Fruit fly (Drosophila melanogaster) S2 (cell line): ENCODE results near the gene beat-IIa.

Experiments
- CG8478 ChIP-seq: fragments of >200 bp; optimal IDR thresholded peaks from 2 replicates; lab custom pipeline; 2018
- CTCF ChIP-seq, 2 experiments: fragments of >200 bp; optimal IDR thresholded peaks; 2 replicates each; lab custom pipeline; 2018

beat-IIa gene

DNA sequence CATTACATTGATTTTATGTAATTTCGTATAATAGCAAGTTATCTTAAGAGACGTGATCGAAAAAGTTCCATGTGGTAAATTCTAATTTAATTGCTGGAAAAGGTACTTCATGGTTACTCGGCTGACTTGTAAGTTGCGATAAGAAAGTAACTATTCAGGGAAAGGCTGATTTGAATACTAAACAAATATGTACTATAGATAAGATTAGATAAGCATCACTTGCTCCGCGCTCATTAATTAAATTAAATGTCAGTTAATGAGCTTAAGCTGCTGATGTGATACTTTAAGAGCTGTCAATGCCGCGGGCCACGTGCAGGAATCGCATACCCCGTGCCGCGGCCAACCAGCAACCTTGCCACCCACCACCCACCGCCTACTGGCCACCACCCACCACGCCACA lies 34.2 kb upstream of the beat-IIa start:
- TF ChIP-seq CTCF (optimal IDR thresholded peaks at IDR 0.05; lab: Kevin White, UChicago) (no peak), CG8478 (no peak)

DNA sequence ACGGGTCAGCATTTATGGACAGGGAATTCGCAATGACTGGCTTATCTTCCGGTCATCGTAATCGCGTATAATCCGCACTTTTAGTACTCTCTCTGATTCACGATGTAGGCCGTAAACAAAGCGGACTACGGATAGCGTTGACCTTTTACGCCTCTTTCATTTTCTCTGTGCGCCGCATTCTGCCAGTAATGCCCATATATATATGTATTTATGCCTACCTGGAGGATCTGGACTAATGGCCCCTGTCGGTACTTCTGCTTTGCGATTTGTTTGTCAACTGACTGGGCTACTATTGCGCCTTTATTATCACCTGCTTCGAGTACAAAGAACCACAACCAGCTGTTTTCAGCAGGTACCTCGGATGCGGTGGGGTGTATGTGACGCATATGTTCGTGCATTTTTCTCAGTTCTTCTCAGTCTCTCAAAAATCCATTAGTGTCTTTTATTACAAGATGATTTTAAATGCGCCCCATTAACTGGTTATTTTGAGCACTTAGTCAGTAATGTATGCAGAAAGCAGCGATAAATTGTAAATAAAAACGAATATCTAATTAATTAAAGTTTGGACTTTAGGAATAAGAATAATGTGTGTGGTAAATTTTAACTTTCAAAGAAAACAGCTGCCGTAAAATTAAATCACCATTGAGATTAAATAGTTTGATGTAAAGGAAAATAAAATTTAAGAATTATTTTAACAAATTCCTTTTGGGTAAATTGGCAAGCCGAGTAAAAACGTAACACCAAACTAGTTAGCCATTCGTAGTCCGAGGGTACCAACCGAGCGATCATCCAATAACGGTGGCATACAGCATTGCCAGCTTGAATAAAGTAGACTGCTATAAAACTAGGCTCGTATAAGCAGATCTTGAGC lies 28.6 kb upstream of the beat-IIa start, which contains the start of gene CREG:
TSS of gene CREG (minus strand) at position 323 of the 871 bp plus-strand sequence.
- no peak for TF ChIP-seq CTCF (optimal IDR thresholded peaks at IDR 0.05; lab: Kevin White, UChicago)
- no peak for TF ChIP-seq CG8478

DNA sequence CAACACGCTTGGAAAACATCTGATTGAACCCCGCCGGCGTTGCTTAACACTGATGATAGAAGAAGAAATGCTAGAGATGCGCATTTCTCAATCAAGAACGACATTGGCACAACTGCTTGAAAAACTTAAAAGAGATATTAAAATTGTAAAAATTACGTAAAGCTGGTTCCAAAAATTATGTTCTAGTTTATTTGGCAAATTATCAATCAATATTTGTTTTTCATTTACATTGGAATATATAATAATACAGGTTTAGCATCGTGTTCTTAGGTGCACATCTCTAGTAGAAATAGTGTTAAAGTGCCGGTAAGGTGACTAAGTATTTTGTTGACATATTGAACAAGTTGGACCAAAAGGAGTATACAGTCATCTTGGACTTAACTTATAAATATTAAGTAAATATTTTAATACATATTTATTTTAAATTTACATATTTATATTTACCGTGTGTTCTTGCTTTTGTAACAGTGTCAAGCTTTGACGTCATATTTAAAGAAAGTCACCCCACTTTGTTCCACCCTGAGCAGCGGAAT lies 25.5 kb upstream of the beat-IIa start, which contains the start of the genes Brf and sds22:
TSS of gene Brf (minus strand) at position 25 of the 533 bp plus-strand sequence.
TSS of gene sds22 (plus strand) at position 282 of the 533 bp plus-strand sequence.
- TF ChIP-seq CG8478: no peak
- TF ChIP-seq CTCF (optimal IDR thresholded peaks at IDR 0.05; lab: Kevin White, UChicago): no peak

DNA sequence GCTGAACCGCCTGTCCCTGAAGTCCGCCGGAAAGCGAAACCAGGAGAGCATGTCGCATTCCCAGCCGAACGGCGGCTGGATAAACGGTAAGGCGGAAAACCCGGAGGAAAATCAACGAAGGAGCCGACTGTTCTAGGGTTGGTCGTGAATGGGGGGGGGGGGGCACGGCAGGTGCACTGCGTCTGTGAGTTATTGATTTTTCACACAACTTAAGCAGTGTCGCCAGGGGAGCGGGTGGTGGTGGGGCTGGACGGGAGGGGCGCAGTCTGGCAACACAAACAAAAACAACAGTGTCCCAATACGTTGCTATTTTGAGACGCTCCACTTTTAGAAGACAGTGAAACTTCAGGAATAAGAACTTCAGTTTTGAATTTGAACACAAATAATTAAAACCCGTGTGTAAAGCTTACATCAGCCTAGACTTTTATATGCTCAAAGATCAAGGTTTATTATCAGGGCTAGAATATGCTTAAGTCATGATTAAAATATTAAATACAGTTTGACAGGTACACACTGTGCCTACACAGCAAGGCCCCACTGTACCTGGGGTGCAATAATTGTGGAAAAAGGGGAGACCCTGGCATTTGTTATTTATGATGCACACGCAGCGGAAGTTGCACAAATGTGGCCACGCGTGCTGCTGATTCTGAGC lies 20.4 kb upstream of the beat-IIa start:
- TF ChIP-seq CG8478: no peak
- TF ChIP-seq CTCF (optimal IDR thresholded peaks at IDR 0.05; lab: Kevin White, UChicago): no peak

DNA sequence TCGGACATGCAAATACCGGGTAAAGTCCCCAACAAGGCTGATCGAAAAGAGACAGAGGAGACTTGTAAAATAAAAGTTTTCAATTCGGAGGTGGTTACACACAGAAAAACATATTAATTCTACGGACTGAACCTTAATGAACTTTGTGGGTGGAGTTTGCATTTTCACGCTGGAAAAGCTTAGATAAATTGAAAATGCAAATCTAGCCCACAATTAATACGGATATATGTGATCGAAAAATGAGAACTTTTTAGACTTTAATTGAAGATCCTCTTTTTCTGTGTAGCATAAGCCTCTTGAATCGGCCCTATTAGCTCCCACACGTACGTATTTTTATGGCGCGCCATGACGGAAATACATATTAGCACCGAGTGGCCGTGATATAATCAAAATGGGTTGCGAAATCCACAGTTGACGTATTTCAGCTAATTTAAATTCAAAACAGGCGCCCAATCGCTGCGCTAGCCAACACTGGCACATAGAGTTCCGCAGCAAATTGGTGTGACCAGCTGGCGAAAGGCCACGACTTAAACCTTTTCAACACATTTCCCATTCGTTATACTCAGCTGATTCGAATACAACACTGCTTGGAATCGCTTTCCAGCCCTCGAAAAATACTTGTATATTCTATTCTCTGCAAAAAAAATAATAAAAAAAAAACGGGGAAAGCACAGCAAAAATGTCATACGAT lies 19.6 kb upstream of the beat-IIa start:
- TF ChIP-seq CTCF (optimal IDR thresholded peaks at IDR 0.05; lab: Kevin White, UChicago): peak in 1 of 2 experiments; percentile 12
- no peak for TF ChIP-seq CG8478

DNA sequence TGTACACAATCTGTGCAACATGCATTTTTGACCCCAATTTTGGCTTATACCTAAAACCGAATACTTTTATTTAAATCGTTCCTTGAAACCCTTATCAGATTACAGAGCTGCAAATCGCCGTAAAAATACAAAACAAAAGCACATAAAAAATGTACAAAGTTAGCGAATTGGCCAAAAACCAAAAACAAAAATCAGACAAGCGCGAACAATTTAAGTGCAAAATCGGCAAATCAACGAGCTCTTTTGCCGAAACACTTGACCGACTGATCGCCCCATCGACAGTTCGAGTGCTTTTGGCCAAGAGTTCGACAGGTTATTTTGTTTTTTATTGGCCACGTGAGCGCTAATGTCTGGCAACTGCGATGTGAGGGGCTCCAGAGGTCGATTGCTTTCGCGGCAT lies 16.0 kb upstream of the beat-IIa start:
- TF ChIP-seq CTCF (optimal IDR thresholded peaks at IDR 0.05; lab: Kevin White, UChicago) (no peak), CG8478 (no peak)

DNA sequence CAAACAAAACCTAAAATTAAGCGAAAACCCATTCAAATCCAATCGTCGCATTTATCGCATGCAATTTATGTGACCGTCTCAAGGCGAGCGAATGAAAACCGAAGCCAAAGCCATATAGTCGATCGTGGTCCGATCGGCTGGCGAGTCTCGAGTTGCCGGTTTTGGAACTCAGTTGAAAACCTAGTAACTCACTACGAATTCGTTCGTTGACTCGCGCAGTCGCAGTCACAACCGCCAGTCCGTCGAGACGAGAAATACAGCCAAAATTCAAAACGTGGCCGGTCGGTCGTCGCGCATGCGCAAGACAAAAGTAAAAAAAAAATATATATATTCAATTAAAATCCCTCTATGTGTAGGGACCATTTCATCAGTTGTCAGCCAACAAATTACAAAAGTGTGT lies 13.8 kb upstream of the beat-IIa start, which contains the start of gene lute:
TSS of gene lute (plus strand) at position 203 of the 400 bp plus-strand sequence.
- TF ChIP-seq CTCF (optimal IDR thresholded peaks at IDR 0.05; lab: Kevin White, UChicago) (no peak), CG8478 (no peak)

DNA sequence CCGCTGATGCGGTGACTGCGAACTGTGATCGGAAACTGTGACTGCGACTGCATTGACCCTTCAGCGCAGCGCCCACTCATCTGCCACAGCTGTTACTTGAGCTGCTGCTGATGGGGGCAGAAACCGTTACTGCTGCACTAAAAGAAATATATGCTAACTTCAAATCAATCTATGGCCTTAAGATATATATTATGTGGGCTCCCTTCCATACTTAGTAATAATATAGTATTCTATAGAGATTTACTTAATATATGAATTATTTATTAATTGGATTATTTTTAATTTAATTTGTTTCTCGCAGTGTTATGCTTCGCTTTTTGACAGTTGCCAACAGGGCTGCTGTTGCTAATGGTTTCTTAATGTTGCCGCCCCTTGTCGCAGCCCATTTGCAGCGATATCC lies 13.1 kb upstream of the beat-IIa start:
- TF ChIP-seq CTCF (optimal IDR thresholded peaks at IDR 0.05; lab: Kevin White, UChicago) (no peak), CG8478 (no peak)

DNA sequence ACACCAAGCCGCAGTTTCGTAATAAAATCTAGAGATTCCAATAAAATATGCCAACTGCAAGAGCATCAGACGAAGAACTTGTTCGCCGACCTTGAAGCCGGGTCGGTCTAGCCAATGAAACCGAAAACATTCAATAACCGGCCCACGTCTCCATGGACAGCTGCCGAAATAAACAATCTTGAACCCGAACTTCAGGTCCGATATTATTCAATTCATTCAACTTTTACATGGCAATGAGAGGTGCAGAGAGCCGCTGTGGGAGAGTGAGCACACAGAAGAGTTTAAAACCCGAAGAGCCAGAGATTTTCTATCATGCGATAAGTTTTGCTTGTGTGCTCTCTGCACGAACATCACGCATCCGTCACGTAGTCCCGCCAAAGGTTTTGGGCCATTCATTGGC lies 11.6 kb upstream of the beat-IIa start:
- TF ChIP-seq CG8478 (no peak), CTCF (optimal IDR thresholded peaks at IDR 0.05; lab: Kevin White, UChicago) (no peak)

DNA sequence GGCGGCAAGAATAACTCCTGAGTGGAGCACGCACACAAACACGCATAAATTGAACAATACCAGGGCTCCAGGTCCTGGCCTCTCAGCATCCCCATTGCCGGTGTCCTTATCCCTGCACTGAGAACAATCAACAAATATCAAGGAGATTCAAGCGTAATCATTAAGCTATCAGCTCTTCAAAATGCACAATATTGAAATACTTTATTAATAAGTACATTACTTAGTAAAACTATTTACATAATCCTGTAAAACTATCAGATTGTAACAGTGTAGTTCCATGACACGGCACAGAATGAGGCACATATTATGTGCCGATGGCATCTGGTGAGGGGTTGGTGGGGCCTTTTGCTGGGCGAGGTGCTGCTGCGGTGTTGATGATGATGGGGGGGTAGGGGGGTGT lies 5.2 kb upstream of the beat-IIa start:
- TF ChIP-seq CTCF (optimal IDR thresholded peaks at IDR 0.05; lab: Kevin White, UChicago) (no peak), CG8478 (no peak)

DNA sequence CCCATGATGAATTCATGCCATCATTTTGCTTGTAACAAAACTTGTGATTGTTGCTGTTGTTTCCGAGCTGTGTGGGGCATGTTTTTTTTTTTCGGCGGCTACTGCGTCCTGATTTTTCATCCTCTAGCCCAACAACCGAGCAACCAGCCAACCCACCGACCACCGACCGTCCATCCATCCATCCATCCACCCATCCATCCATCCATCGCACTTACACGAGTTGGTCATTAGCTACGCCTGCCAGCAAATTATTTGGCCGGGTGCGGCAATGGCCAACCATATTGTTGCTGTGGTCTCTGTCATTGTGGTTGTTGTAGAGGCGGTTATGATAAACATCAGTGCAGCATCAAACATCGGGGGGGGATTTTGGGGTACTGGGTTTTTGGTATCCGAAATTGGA lies 6.5 kb downstream of the beat-IIa start:
- TF ChIP-seq CTCF (optimal IDR thresholded peaks at IDR 0.05; lab: Kevin White, UChicago): no peak
- TF ChIP-seq CG8478: no peak

DNA sequence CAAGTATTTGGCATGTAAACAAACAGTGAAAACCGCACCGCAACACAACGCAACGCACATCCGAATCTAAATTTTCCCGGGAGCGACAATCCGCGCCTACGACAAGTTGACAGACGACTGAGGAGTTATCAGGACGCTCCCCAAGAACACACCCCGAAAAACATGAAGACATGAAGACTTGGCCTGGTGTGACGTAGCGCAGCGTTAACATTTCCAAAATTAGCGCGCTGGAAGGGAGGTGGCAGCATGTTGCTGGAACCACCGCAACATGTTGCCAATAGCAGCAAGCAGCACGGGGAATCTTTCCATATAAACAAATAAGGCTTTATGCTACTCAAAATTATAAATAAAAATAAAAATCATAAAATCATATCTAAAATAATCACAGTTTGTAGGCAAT lies 19.7 kb downstream of the beat-IIa start:
- TF ChIP-seq CTCF (optimal IDR thresholded peaks at IDR 0.05; lab: Kevin White, UChicago) (no peak), CG8478 (no peak)

DNA sequence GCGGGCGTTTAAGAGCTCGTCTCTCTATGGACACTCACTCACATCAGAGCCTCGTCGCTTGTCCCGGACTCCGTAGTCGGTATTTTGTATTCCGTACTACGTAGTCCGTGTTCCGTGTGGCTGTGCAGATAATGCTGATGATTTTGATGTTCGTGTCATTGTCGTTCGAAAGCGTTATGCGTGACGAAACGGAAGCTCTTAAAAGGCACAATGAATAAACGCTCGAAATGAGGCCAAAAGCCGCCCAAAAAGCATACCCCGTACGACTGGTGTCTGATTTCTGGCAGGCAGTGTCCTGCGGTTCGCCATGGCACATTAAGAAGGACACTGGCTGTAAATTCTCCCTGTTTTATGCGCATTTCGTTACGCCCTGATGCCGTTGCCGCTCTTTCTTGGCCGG lies 76.9 kb downstream of the beat-IIa start:
- no peak for TF ChIP-seq CG8478
- no peak for TF ChIP-seq CTCF (optimal IDR thresholded peaks at IDR 0.05; lab: Kevin White, UChicago)

DNA sequence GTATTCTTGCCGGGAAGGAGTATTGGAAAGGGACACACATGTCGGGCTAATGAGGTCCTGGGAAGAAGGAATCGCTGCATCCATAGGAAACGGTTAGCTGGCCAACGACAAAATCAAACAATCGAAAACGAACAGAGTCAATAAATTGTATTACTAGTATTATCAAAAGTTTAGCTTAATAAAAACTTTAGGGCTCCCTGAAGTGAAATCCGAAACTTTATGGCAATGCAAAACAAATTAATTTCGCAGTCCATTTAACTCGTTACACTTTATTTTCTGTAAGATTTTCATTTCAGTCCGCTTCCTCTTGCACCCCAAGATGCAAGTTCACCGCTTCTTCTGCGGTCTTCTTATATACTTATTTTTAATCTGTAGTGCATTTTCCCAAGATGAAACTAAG lies 81.6 kb downstream of the beat-IIa start, which contains the start of gene CG31419:
TSS of gene CG31419 (plus strand) at position 301 of the 400 bp plus-strand sequence.
- TF ChIP-seq CTCF (optimal IDR thresholded peaks at IDR 0.05; lab: Kevin White, UChicago): no peak
- no peak for TF ChIP-seq CG8478

DNA sequence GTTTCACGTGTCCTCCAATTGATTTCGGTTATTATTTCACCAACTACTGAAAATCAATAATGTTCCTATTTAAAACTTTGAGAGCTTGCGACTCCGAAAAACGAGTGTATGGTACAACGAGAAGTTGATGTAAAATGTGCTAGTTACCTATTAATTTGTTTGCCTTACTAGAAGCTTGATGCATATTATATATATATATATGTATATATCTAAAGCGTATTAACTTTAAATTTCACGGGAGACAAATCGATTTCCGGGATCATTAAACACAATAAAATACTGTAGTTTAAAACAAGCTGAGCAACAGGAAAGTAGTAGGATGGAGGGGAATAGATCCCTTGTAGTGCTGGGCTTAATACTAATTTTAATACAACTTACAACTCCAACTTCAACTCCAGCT lies 82.4 kb downstream of the beat-IIa start, which contains the start of gene CG31418:
TSS of gene CG31418 (plus strand) at position 301 of the 400 bp plus-strand sequence.
- no peak for TF ChIP-seq CTCF (optimal IDR thresholded peaks at IDR 0.05; lab: Kevin White, UChicago)
- TF ChIP-seq CG8478: no peak
